Fruit fly (Drosophila melanogaster): ENCODE data around the gene CG7394.
A peak's percentile ranks its signal among the peaks of the same experiment; 100 is the strongest.

The CG7394 gene

dm6 chr3L:11579919-11580318 is 18.1 kb downstream of the CG7394 start, which contains the start of gene CG43390 (continued):
- TF ChIP-seq mld (GFP tag; IDR thresholded peaks at IDR 0.05; ENCODE audit: partially characterized antibody) (no peak), CG7987 (GFP tag; optimal IDR thresholded peaks at IDR 0.05) (peak; percentile 56), Sox102F (GFP tag; optimal IDR thresholded peaks at IDR 0.05) (peak; percentile 31), D (optimal IDR thresholded peaks at IDR 0.05) (no peak), D (GFP tag; optimal IDR thresholded peaks at IDR 0.05) (no peak), fd3F (GFP tag; optimal IDR thresholded peaks at IDR 0.05) (peak; percentile 92), CTCF (GFP tag; optimal IDR thresholded peaks at IDR 0.05) (no peak), Fer1 (GFP tag; optimal IDR thresholded peaks at IDR 0.05) (peak; percentile 77), Dfd (GFP tag; optimal IDR thresholded peaks at IDR 0.05) (no peak), CG15073 (GFP tag; optimal IDR thresholded peaks at IDR 0.05) (no peak), fd102C (GFP tag; optimal IDR thresholded peaks at IDR 0.05) (no peak), CkIIα-i1 (GFP tag; IDR thresholded peaks at IDR 0.05) (no peak), pzg (GFP tag; optimal IDR thresholded peaks at IDR 0.05) (no peak), CG7928 (GFP tag; optimal IDR thresholded peaks at IDR 0.05) (no peak), CG16815 (GFP tag; optimal IDR thresholded peaks at IDR 0.05) (no peak), CG11398 (GFP tag; optimal IDR thresholded peaks at IDR 0.05) (no peak), CG12299 (tag; optimal IDR thresholded peaks at IDR 0.05) (peak; percentile 69), ash1 (GFP tag; optimal IDR thresholded peaks at IDR 0.05) (no peak), CG14050 (GFP tag; IDR thresholded peaks at IDR 0.05) (no peak), Gug (GFP tag; IDR thresholded peaks at IDR 0.05) (no peak), pb (GFP tag; optimal IDR thresholded peaks at IDR 0.05) (no peak), shn (GFP tag; optimal IDR thresholded peaks at IDR 0.05) (no peak), chm (GFP tag; IDR thresholded peaks at IDR 0.05) (no peak), inv (GFP tag; IDR thresholded peaks at IDR 0.05; ENCODE audit: partially characterized antibody) (no peak), ase (GFP tag; IDR thresholded peaks at IDR 0.05) (no peak), MTF-1 (GFP tag; optimal IDR thresholded peaks at IDR 0.05; ENCODE audit: borderline replicate concordance) (no peak), ap (GFP tag; IDR thresholded peaks at IDR 0.05) (no peak), pho (GFP tag; optimal IDR thresholded peaks at IDR 0.05) (peak; percentile 27), CG13775 (GFP tag; optimal IDR thresholded peaks at IDR 0.05) (no peak), zen2 (GFP tag; IDR thresholded peaks at IDR 0.05; ENCODE audit: partially characterized antibody) (no peak), CG17361 (GFP tag; IDR thresholded peaks at IDR 0.05) (peak; percentile 40; the same call in 1 of the 3 replicates), CG4282 (GFP tag; optimal IDR thresholded peaks at IDR 0.05) (no peak), mirr (GFP tag; optimal IDR thresholded peaks at IDR 0.05) (peak; percentile 89), dan (GFP tag; IDR thresholded peaks at IDR 0.05) (no peak), CG14014 (GFP tag; IDR thresholded peaks at IDR 0.05) (peak; percentile 63; the same call in 1 of the 2 replicates), CG5953 (GFP tag; IDR thresholded peaks at IDR 0.05) (no peak), wdn (GFP tag; IDR thresholded peaks at IDR 0.05) (no peak; the same call in 1 of the 2 replicates), Rx (GFP tag; IDR thresholded peaks at IDR 0.05) (no peak), zfh2 (GFP tag; optimal IDR thresholded peaks at IDR 0.05) (no peak), Atf-2 (GFP tag; optimal IDR thresholded peaks at IDR 0.05) (no peak), CG10654 (GFP tag; optimal IDR thresholded peaks at IDR 0.05) (no peak), pita (GFP tag; optimal IDR thresholded peaks at IDR 0.05) (no peak), CG2875 (GFP tag; optimal IDR thresholded peaks at IDR 0.05) (peak; percentile 7), CG15479 (GFP tag; optimal IDR thresholded peaks at IDR 0.05) (no peak), pan (optimal IDR thresholded peaks at IDR 0.05) (no peak), pan (GFP tag; optimal IDR thresholded peaks at IDR 0.05 in 1 of 2, IDR thresholded peaks at IDR 0.05 in 1 of 2) (no peak), CG2202 (tag; optimal IDR thresholded peaks at IDR 0.05) (no peak), jumu (GFP tag; optimal IDR thresholded peaks at IDR 0.05) (no peak), knrl (GFP tag; IDR thresholded peaks at IDR 0.05; ENCODE audit: partially characterized antibody) (no peak), hth (optimal IDR thresholded peaks at IDR 0.05) (no peak), p53 (GFP tag; optimal IDR thresholded peaks at IDR 0.05) (no peak), CG7556 (GFP tag; optimal IDR thresholded peaks at IDR 0.05) (peak; percentile 24), BEAF-32 (GFP tag; optimal IDR thresholded peaks at IDR 0.05) (no peak)

All from whole organism, embryonic.